Fruit fly (Drosophila melanogaster) whole organism, prepupa: ENCODE measurements around the gene CG15877.

ENCODE experiments used
- CG8632 ChIP-seq: fragments of 200-800 bp; sonication (Bioruptor generic); optimal IDR thresholded peaks from 3 replicates; lab custom pipeline; 2016; ENCODE audit warnings: missing biosample characterization, missing genetic modification characterization
- Eip75B ChIP-seq: fragments of 200-800 bp; sonication (Bioruptor generic); optimal IDR thresholded peaks from 3 replicates; lab custom pipeline; 2016; ENCODE audit warnings: missing biosample characterization, missing genetic modification characterization
- OdsH ChIP-seq: fragments of 200-800 bp; sonication (Bioruptor generic); optimal IDR thresholded peaks from 3 replicates; lab custom pipeline; 2016; ENCODE audit warnings: missing biosample characterization, missing genetic modification characterization
- eg ChIP-seq: fragments of 200-800 bp; sonication (Bioruptor generic); IDR thresholded peaks from 3 replicates; pipeline ENCODE4 v1.3.6; 2022; ENCODE audit warnings: missing biosample characterization, missing genetic modification characterization
- esn ChIP-seq: fragments of 200-800 bp; sonication (Bioruptor generic); optimal IDR thresholded peaks from 2 replicates; lab custom pipeline; 2016; ENCODE audit warnings: missing biosample characterization, mild to moderate bottlenecking, missing genetic modification characterization, moderate library complexity
- salr ChIP-seq, 2 experiments: fragments of 200-800 bp; sonication (Bioruptor generic); optimal IDR thresholded peaks; 3 replicates each; lab custom pipeline; 2016 to 2018; ENCODE audit warnings: missing biosample characterization in 2 of 2, missing genetic modification characterization in 2 of 2, mild to moderate bottlenecking in 1 of 2
- ss ChIP-seq, 2 experiments: fragments of 200-800 bp; sonication (Bioruptor generic); optimal IDR thresholded peaks; 2 replicates in 1 of 2; 3 replicates in 1 of 2; lab custom pipeline; 2017 to 2018; ENCODE audit warnings: mild to moderate bottlenecking in 2 of 2, missing biosample characterization in 2 of 2, missing genetic modification characterization in 2 of 2, moderate library complexity in 1 of 2
- vri ChIP-seq: fragments of 200-800 bp; sonication (Bioruptor generic); optimal IDR thresholded peaks from 3 replicates; lab custom pipeline; 2016; ENCODE audit warnings: missing biosample characterization, mild to moderate bottlenecking, missing genetic modification characterization

DNA sequence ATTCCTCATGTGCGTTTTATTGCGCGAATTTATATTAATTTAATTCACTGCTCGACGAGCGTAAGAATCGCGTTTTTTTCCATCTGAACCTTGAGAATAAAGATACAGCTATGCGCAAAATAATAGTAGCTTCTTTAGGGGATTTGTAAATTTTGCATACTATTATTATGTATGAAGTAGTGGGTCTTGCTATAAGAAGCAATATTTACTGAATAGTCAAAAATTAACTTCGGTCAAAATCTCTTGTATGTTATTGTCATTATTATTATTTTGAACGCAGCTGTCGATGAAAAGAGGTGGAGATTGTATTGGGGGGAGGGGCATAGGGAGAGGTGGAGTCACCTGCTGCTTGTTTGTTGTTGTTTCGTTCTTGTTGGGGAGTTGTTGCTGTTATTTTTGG is 41.4 kb upstream of the CG15877 start:
- TF ChIP-seq Eip75B: peak; percentile 90
- TF ChIP-seq eg (GFP tag; lab: Robert Waterston, UW): peak; percentile 89
- peak; percentile 77 for TF ChIP-seq CG8632 (GFP tag; lab: Kevin White, UChicago)
- peak; percentile 52 to 67 for TF ChIP-seq salr (GFP tag; optimal IDR thresholded peaks at IDR 0.05; lab: Kevin White, UChicago)
- TF ChIP-seq OdsH: peak; percentile 76
- peak; percentile 90 to 95 for TF ChIP-seq ss (GFP tag; optimal IDR thresholded peaks at IDR 0.05; lab: Kevin White, UChicago)
- TF ChIP-seq vri (GFP tag; lab: Kevin White, UChicago): peak; percentile 66
- TF ChIP-seq esn (GFP tag; lab: Kevin White, UChicago): peak; percentile 86
